Fruit fly (Drosophila melanogaster): ENCODE measurements around the gene eya.

DNA sequence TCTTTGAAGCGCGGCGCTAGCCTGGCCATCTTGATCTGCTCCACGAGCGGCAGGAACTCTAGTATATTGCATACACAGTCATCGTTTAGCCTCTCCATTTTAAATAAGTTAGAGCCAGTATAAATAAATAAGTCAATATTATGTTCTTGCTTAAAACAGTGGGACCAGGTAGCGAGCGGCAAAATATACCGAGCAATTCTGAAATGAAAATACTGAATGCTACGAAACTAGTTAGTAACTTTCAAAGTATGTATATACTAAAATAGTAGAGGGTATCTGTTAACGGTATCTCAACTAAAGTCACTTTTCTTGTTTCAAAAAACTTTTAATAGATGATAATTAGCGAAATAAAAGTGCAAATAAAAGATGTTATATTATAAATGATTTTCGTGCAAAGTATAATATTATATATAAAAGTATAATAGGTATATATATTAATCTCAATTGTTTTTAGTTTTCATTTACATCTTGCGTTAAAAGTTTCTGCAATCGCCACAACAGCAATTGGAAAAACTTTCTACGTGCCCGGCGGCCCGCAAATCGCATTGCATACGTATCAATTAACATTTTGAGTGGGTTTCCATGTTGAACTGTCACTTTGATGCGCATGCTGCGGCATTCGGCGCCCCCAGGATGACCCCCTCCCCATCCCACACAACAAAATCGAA lies 19.4 kb upstream of the eya start, which contains the start of gene CG13766:
- TF ChIP-seq ttk (optimal IDR thresholded peaks at IDR 0.05) (no peak), Sin3A (optimal IDR thresholded peaks at IDR 0.05) (no peak)
